Fruit fly (Drosophila melanogaster) Kc167 (cell line): ENCODE data around the gene DENR.

ENCODE experiments used
- Sin3A ChIP-seq: fragments of >200 bp; optimal IDR thresholded peaks from 2 replicates; lab custom pipeline; 2018; ENCODE audit warnings: missing external identifiers
- insv ChIP-seq: fragments of >200 bp; optimal IDR thresholded peaks from 3 replicates; lab custom pipeline; 2018; ENCODE audit warnings: missing external identifiers
- psq ChIP-seq: fragments of >200 bp; optimal IDR thresholded peaks from 2 replicates; lab custom pipeline; 2017; ENCODE audit warnings: missing external identifiers
- ttk ChIP-seq: sonication (Bioruptor generic); optimal IDR thresholded peaks from 2 replicates; lab custom pipeline; 2017; ENCODE audit warnings: missing external identifiers

- no peak for TF ChIP-seq Sin3A
- no peak for TF ChIP-seq psq (lab: Kevin White, UChicago)
- no peak for TF ChIP-seq insv
- TF ChIP-seq ttk, result no peak
Observed at dm6 chrX:16907675-16908074, 21.3 kb upstream of the DENR start.
